Fruit fly (Drosophila melanogaster) whole organism, embryonic: ENCODE data around the gene cnir.

Source experiments
- Aef1 ChIP-seq: fragments of 200-800 bp; sonication (Bioruptor generic); IDR thresholded peaks from 3 replicates; pipeline ENCODE4 v1.3.6; 2022; ENCODE audit warnings: missing biosample characterization, missing genetic modification characterization
- Antp ChIP-seq: fragments of 200-800 bp; sonication (Bioruptor generic); optimal IDR thresholded peaks from 3 replicates; lab custom pipeline; 2016; ENCODE audit warnings: missing biosample characterization, missing genetic modification characterization
- Blimp-1 ChIP-seq: fragments of 200-800 bp; sonication (Bioruptor generic); optimal IDR thresholded peaks from 3 replicates; lab custom pipeline; 2018; ENCODE audit warnings: missing biosample characterization, missing genetic modification characterization, mild to moderate bottlenecking, moderate library complexity, missing genetic modification reagents
- Bteb2 ChIP-seq: fragments of 200-800 bp; sonication (Bioruptor generic); optimal IDR thresholded peaks from 2 replicates; lab custom pipeline; 2016; ENCODE audit warnings: missing biosample characterization, missing genetic modification characterization
- CG10321 ChIP-seq: fragments of 200-800 bp; sonication (Bioruptor generic); IDR thresholded peaks from 2 replicates; pipeline ENCODE4 v1.3.6; 2022; ENCODE audit warnings: missing biosample characterization, missing genetic modification characterization
- CG10654 ChIP-seq: fragments of 200-800 bp; sonication (Bioruptor generic); optimal IDR thresholded peaks from 2 replicates; lab custom pipeline; 2016; ENCODE audit warnings: missing biosample characterization, missing genetic modification characterization
- CG11456 ChIP-seq: fragments of 200-800 bp; sonication (Bioruptor generic); IDR thresholded peaks from 3 replicates; pipeline ENCODE4 v1.3.6; 2022; ENCODE audit warnings: missing biosample characterization, missing genetic modification characterization
- CG11504 ChIP-seq: fragments of 200-800 bp; sonication (Bioruptor generic); optimal IDR thresholded peaks from 3 replicates; lab custom pipeline; 2019; ENCODE audit warnings: missing biosample characterization, mild to moderate bottlenecking, missing genetic modification characterization, moderate library complexity
- CG11560 ChIP-seq: fragments of 200-800 bp; sonication (Bioruptor generic); IDR thresholded peaks from 3 replicates; pipeline ENCODE4 v1.3.6; 2022; ENCODE audit warnings: missing biosample characterization, missing genetic modification characterization
- CG12299 ChIP-seq: fragments of 200-800 bp; sonication (Bioruptor generic); optimal IDR thresholded peaks from 2 replicates; lab custom pipeline; 2018; ENCODE audit warnings: missing biosample characterization, mild to moderate bottlenecking, missing genetic modification characterization
- CG13775 ChIP-seq: fragments of 200-800 bp; sonication (Bioruptor generic); optimal IDR thresholded peaks from 3 replicates; lab custom pipeline; 2017; ENCODE audit warnings: missing biosample characterization, mild to moderate bottlenecking, missing genetic modification characterization
- CG15479 ChIP-seq: fragments of 200-800 bp; sonication (Bioruptor generic); optimal IDR thresholded peaks from 3 replicates; lab custom pipeline; 2019; ENCODE audit warnings: missing biosample characterization, mild to moderate bottlenecking, missing genetic modification characterization, moderate library complexity
- CG1603 ChIP-seq: fragments of 200-800 bp; sonication (Bioruptor generic); optimal IDR thresholded peaks from 2 replicates; lab custom pipeline; 2019; ENCODE audit warnings: missing biosample characterization, mild to moderate bottlenecking, missing genetic modification characterization, moderate library complexity
- CG17328 ChIP-seq: fragments of 200-800 bp; sonication (Bioruptor generic); IDR thresholded peaks from 2 replicates; pipeline ENCODE4 v1.3.6; 2022; ENCODE audit warnings: missing biosample characterization, missing genetic modification characterization
- CG30403 ChIP-seq: fragments of 200-800 bp; sonication (Bioruptor generic); optimal IDR thresholded peaks from 3 replicates; lab custom pipeline; 2016; ENCODE audit warnings: missing biosample characterization, missing genetic modification characterization
- CG4617 ChIP-seq: fragments of 200-800 bp; sonication (Bioruptor generic); optimal IDR thresholded peaks from 3 replicates; lab custom pipeline; 2016; ENCODE audit warnings: missing biosample characterization, missing genetic modification characterization, borderline replicate concordance
- CG6689 ChIP-seq: fragments of 200-800 bp; sonication (Bioruptor generic); IDR thresholded peaks from 2 replicates; pipeline ENCODE4 v1.3.6; 2022; ENCODE audit warnings: missing biosample characterization, missing genetic modification characterization
- CG8089 ChIP-seq: fragments of 200-800 bp; sonication (Bioruptor generic); optimal IDR thresholded peaks from 3 replicates; lab custom pipeline; 2016; ENCODE audit warnings: missing biosample characterization, missing genetic modification characterization
- CG8944 ChIP-seq: fragments of 200-800 bp; sonication (Bioruptor generic); optimal IDR thresholded peaks from 3 replicates; lab custom pipeline; 2016; ENCODE audit warnings: missing biosample characterization, missing genetic modification characterization
- CG9876 ChIP-seq: fragments of 200-800 bp; sonication (Bioruptor generic); optimal IDR thresholded peaks from 2 replicates; lab custom pipeline; 2016; ENCODE audit warnings: missing biosample characterization, missing genetic modification characterization
- Camta ChIP-seq: fragments of 200-800 bp; sonication (Bioruptor generic); optimal IDR thresholded peaks from 2 replicates; lab custom pipeline; 2016; ENCODE audit warnings: missing biosample characterization, missing genetic modification characterization
- GATAe ChIP-seq: fragments of 200-800 bp; sonication (Bioruptor generic); conservative IDR thresholded peaks from 2 replicates; pipeline ENCODE4 v1.3.6; 2022; ENCODE audit warnings: missing biosample characterization, missing genetic modification characterization
- H2.0 ChIP-seq: fragments of 200-800 bp; sonication (Bioruptor generic); IDR thresholded peaks from 2 replicates; pipeline ENCODE4 v1.3.6; 2022; ENCODE audit warnings: missing biosample characterization, missing genetic modification characterization
- Lim3 ChIP-seq: fragments of 200-800 bp; sonication (Bioruptor generic); IDR thresholded peaks from 2 replicates; pipeline ENCODE4 v1.3.6; 2022; ENCODE audit warnings: missing biosample characterization, missing genetic modification characterization
- Meics ChIP-seq: fragments of 200-800 bp; sonication (Bioruptor generic); optimal IDR thresholded peaks from 2 replicates; lab custom pipeline; 2017; ENCODE audit warnings: missing biosample characterization, mild to moderate bottlenecking, missing genetic modification characterization
- Sox100B ChIP-seq: fragments of 200-800 bp; sonication (Bioruptor generic); optimal IDR thresholded peaks from 3 replicates; lab custom pipeline; 2018; ENCODE audit warnings: missing biosample characterization, mild to moderate bottlenecking, missing genetic modification characterization
- Sry-δ ChIP-seq: fragments of 200-800 bp; sonication (Bioruptor generic); optimal IDR thresholded peaks from 2 replicates; lab custom pipeline; 2016; ENCODE audit warnings: missing biosample characterization, missing genetic modification characterization
- aop ChIP-seq: fragments of 200-800 bp; sonication (Bioruptor generic); IDR thresholded peaks from 2 replicates; pipeline ENCODE4 v1.3.6; 2022; ENCODE audit warnings: missing biosample characterization, missing genetic modification characterization
- ase ChIP-seq: fragments of 200-800 bp; sonication (Bioruptor generic); IDR thresholded peaks from 3 replicates; pipeline ENCODE4 v1.3.6; 2022; ENCODE audit warnings: missing biosample characterization, missing genetic modification characterization
- ato ChIP-seq: fragments of 200-800 bp; sonication (Bioruptor generic); IDR thresholded peaks from 2 replicates; pipeline ENCODE4 v1.3.6; 2022; ENCODE audit warnings: missing biosample characterization, missing genetic modification characterization; ENCODE audit not compliant: partially characterized antibody
- bbx ChIP-seq: fragments of 200-800 bp; sonication (Bioruptor generic); IDR thresholded peaks from 2 replicates; pipeline ENCODE4 v1.3.6; 2022; ENCODE audit warnings: missing biosample characterization, missing genetic modification characterization; ENCODE audit not compliant: partially characterized antibody
- cato ChIP-seq: fragments of 200-800 bp; sonication (Bioruptor generic); optimal IDR thresholded peaks from 2 replicates; lab custom pipeline; 2016; ENCODE audit warnings: missing biosample characterization, missing genetic modification characterization, borderline replicate concordance
- dan ChIP-seq: fragments of 200-800 bp; sonication (Bioruptor generic); IDR thresholded peaks from 2 replicates; pipeline ENCODE4 v1.3.6; 2022; ENCODE audit warnings: missing biosample characterization, missing genetic modification characterization
- disco-r ChIP-seq: fragments of 200-800 bp; sonication (Bioruptor generic); optimal IDR thresholded peaks from 2 replicates; lab custom pipeline; 2016; ENCODE audit warnings: missing biosample characterization, missing genetic modification characterization
- esg ChIP-seq: fragments of 200-800 bp; sonication (Bioruptor generic); conservative IDR thresholded peaks from 2 replicates; pipeline ENCODE4 v1.3.6; 2022; ENCODE audit warnings: missing biosample characterization, missing genetic modification characterization
- gro ChIP-seq: fragments of 200-800 bp; sonication (Bioruptor generic); optimal IDR thresholded peaks from 2 replicates; lab custom pipeline; 2016; ENCODE audit warnings: missing biosample characterization, missing genetic modification characterization
- gsb-n ChIP-seq: fragments of 200-800 bp; sonication (Bioruptor generic); optimal IDR thresholded peaks from 3 replicates; lab custom pipeline; 2018; ENCODE audit warnings: missing biosample characterization, mild to moderate bottlenecking, missing genetic modification characterization
- inv ChIP-seq: fragments of 200-800 bp; sonication (Bioruptor generic); IDR thresholded peaks from 2 replicates; pipeline ENCODE4 v1.3.6; 2022; ENCODE audit warnings: missing biosample characterization, missing genetic modification characterization; ENCODE audit not compliant: partially characterized antibody
- nerfin-2 ChIP-seq: fragments of 200-800 bp; sonication (Bioruptor generic); IDR thresholded peaks from 2 replicates; pipeline ENCODE4 v1.3.6; 2022; ENCODE audit warnings: missing biosample characterization, missing genetic modification characterization; ENCODE audit not compliant: partially characterized antibody
- nmo ChIP-seq: fragments of 200-800 bp; sonication (Bioruptor generic); optimal IDR thresholded peaks from 2 replicates; lab custom pipeline; 2018; ENCODE audit warnings: missing biosample characterization, mild to moderate bottlenecking, missing genetic modification characterization, moderate library complexity
- peb ChIP-seq: fragments of 200-800 bp; sonication (Bioruptor generic); IDR thresholded peaks from 2 replicates; pipeline ENCODE4 v1.3.6; 2022; ENCODE audit warnings: missing biosample characterization, missing genetic modification characterization
- pita ChIP-seq: fragments of 200-800 bp; sonication (Bioruptor generic); optimal IDR thresholded peaks from 2 replicates; lab custom pipeline; 2017; ENCODE audit warnings: missing biosample characterization, mild to moderate bottlenecking, missing genetic modification characterization
- prd ChIP-seq, 3 experiments: fragments of >200 bp in 2 of 3; fragments of 200-800 bp in 1 of 3; sonication (Bioruptor generic) in 1 of 3; optimal IDR thresholded peaks in 2 of 3; IDR thresholded peaks in 1 of 3; 2 replicates in 2 of 3; 3 replicates in 1 of 3; pipeline versions ENCODE4 v1.3.6 to Lab custom; 2017 to 2022; ENCODE audit warnings: missing biosample characterization in 1 of 3, missing genetic modification characterization in 1 of 3
- salm ChIP-seq: fragments of 200-800 bp; sonication (Bioruptor generic); optimal IDR thresholded peaks from 2 replicates; lab custom pipeline; 2018; ENCODE audit warnings: missing biosample characterization, mild to moderate bottlenecking, missing genetic modification characterization
- sisA ChIP-seq: fragments of 200-800 bp; sonication (Bioruptor generic); IDR thresholded peaks from 2 replicates; pipeline ENCODE4 v1.3.6; 2022; ENCODE audit warnings: missing biosample characterization, missing genetic modification characterization
- slbo ChIP-seq: fragments of 200-800 bp; sonication (Bioruptor generic); IDR thresholded peaks from 2 replicates; pipeline ENCODE4 v1.3.6; 2022; ENCODE audit warnings: missing biosample characterization, missing genetic modification characterization
- slou ChIP-seq: fragments of 200-800 bp; sonication (Bioruptor generic); optimal IDR thresholded peaks from 3 replicates; lab custom pipeline; 2016; ENCODE audit warnings: missing biosample characterization, missing genetic modification characterization
- sna ChIP-seq: fragments of 200-800 bp; sonication (Bioruptor generic); IDR thresholded peaks from 2 replicates; pipeline ENCODE4 v1.3.6; 2022; ENCODE audit warnings: missing biosample characterization, missing genetic modification characterization; ENCODE audit not compliant: partially characterized antibody
- sob ChIP-seq: fragments of 200-800 bp; sonication (Bioruptor generic); IDR thresholded peaks from 2 replicates; pipeline ENCODE4 v1.3.6; 2022; ENCODE audit warnings: missing biosample characterization, missing genetic modification characterization
- unc-4 ChIP-seq: fragments of 200-800 bp; sonication (Bioruptor generic); IDR thresholded peaks from 2 replicates; pipeline ENCODE4 v1.3.6; 2022; ENCODE audit warnings: missing biosample characterization, missing genetic modification characterization; ENCODE audit not compliant: partially characterized antibody
- wor ChIP-seq: fragments of 200-800 bp; sonication (Bioruptor generic); IDR thresholded peaks from 2 replicates; pipeline ENCODE4 v1.3.6; 2022; ENCODE audit warnings: missing biosample characterization, missing genetic modification characterization

The cnir gene

dm6 chr2L:3012780-3013179 lies 26.8 kb downstream of the cnir start (continued):
- TF ChIP-seq CG8089 (GFP tag; lab: Kevin White, UChicago), result no peak
- peak; percentile 10; the same call in 1 of the 2 replicates for TF ChIP-seq esg
- no peak for TF ChIP-seq CG13775 (GFP tag; lab: Kevin White, UChicago)
- peak; percentile 35; the same call in 1 of the 2 replicates for TF ChIP-seq sob (GFP tag; lab: Robert Waterston, UW)
- TF ChIP-seq CG11560 (tag; lab: Robert Waterston, UW), result no peak
- peak; percentile 37 for TF ChIP-seq Blimp-1 (GFP tag; lab: Kevin White, UChicago)
- TF ChIP-seq CG17328 (GFP tag; lab: Robert Waterston, UW), result peak; percentile 45; the same call in 1 of the 2 replicates
- TF ChIP-seq CG8944, result no peak
- peak; percentile 49 for TF ChIP-seq slbo (GFP tag; lab: Robert Waterston, UW)
- no peak for TF ChIP-seq CG4617 (GFP tag; lab: Kevin White, UChicago)
- no peak for TF ChIP-seq wor (GFP tag; lab: Robert Waterston, UW)
- TF ChIP-seq CG6689 (GFP tag; lab: Robert Waterston, UW), result no peak
- no peak for TF ChIP-seq aop
- no peak for TF ChIP-seq prd (optimal IDR thresholded peaks at IDR 0.05; lab: Kevin White, UChicago)
- peak; percentile 55; the same call in 1 of the 3 replicates for TF ChIP-seq prd (GFP tag; IDR thresholded peaks at IDR 0.05; lab: Robert Waterston, UW)
- TF ChIP-seq sisA (GFP tag; lab: Robert Waterston, UW), result peak; percentile 64
- TF ChIP-seq CG9876 (GFP tag; lab: Kevin White, UChicago), result no peak
- no peak for TF ChIP-seq bbx (GFP tag; lab: Robert Waterston, UW)
- TF ChIP-seq Sry-δ (GFP tag; lab: Kevin White, UChicago), result no peak
- no peak for TF ChIP-seq CG11504 (tag; lab: Kevin White, UChicago)
- TF ChIP-seq peb (GFP tag; lab: Robert Waterston, UW), result no peak
- TF ChIP-seq Aef1 (GFP tag; lab: Robert Waterston, UW), result 0 out of 3 replicates have a peak, but pooled peaks have one; percentile 16
- TF ChIP-seq gsb-n, result no peak
- TF ChIP-seq slou (GFP tag; lab: Kevin White, UChicago), result no peak
- no peak for TF ChIP-seq CG10321 (GFP tag; lab: Robert Waterston, UW)
- TF ChIP-seq Lim3 (GFP tag; lab: Robert Waterston, UW), result no peak
- TF ChIP-seq GATAe (GFP tag; lab: Robert Waterston, UW), result no peak
- no peak for TF ChIP-seq CG30403 (GFP tag; lab: Kevin White, UChicago)
- no peak for TF ChIP-seq salm (tag; lab: Kevin White, UChicago)
- no peak for TF ChIP-seq Meics (GFP tag; lab: Kevin White, UChicago)
- TF ChIP-seq dan (GFP tag; lab: Robert Waterston, UW), result no peak
- TF ChIP-seq H2.0 (GFP tag; lab: Robert Waterston, UW), result no peak; the same call in 1 of the 2 replicates
- no peak for TF ChIP-seq pita (GFP tag; lab: Kevin White, UChicago)
- TF ChIP-seq sna (GFP tag; lab: Robert Waterston, UW), result no peak
- TF ChIP-seq unc-4 (GFP tag; lab: Robert Waterston, UW), result no peak
- TF ChIP-seq ase (GFP tag; lab: Robert Waterston, UW), result no peak
- no peak for TF ChIP-seq Sox100B (GFP tag; lab: Kevin White, UChicago)
- TF ChIP-seq nerfin-2 (GFP tag; lab: Robert Waterston, UW), result no peak
- no peak for TF ChIP-seq ato
- TF ChIP-seq CG10654, result no peak
- TF ChIP-seq nmo (GFP tag; lab: Kevin White, UChicago), result peak; percentile 33
- no peak for TF ChIP-seq CG11456 (GFP tag; lab: Robert Waterston, UW)
- TF ChIP-seq gro (GFP tag; lab: Kevin White, UChicago), result no peak
- TF ChIP-seq CG15479 (GFP tag; lab: Kevin White, UChicago), result no peak
- no peak for TF ChIP-seq inv (GFP tag; lab: Robert Waterston, UW)
- TF ChIP-seq Bteb2 (GFP tag; lab: Kevin White, UChicago), result no peak
- TF ChIP-seq cato (GFP tag; lab: Kevin White, UChicago), result no peak
- no peak for TF ChIP-seq Camta
- TF ChIP-seq Antp (GFP tag; lab: Kevin White, UChicago), result no peak
- TF ChIP-seq CG12299, result no peak
- no peak for TF ChIP-seq CG1603 (tag; lab: Kevin White, UChicago)
- no peak for TF ChIP-seq disco-r (GFP tag; lab: Kevin White, UChicago)
